Worm (Caenorhabditis elegans) whole organism, mixed stage, embryonic: Measurements from ENCODE around the gene Y94H6A.7.

Experiments used
- M03D4.4 ChIP-seq: sonication (generic microtip); optimal IDR thresholded peaks from 2 replicates; lab custom pipeline; 2017; ENCODE audit warnings: mild to moderate bottlenecking, missing genetic modification characterization, missing compliant biosample characterization
- bed-3 ChIP-seq: fragments of 200-800 bp; sonication (Bioruptor generic); optimal IDR thresholded peaks from 3 replicates; lab custom pipeline; 2018; ENCODE audit warnings: mild to moderate bottlenecking, missing genetic modification characterization, moderate library complexity, missing compliant biosample characterization
- blmp-1 ChIP-seq: fragments of 150-350 bp; optimal IDR thresholded peaks from 2 replicates; lab custom pipeline; 2014; ENCODE audit warnings: missing biosample characterization, missing genetic modification characterization
- ceh-39 ChIP-seq: fragments of 150-350 bp; optimal IDR thresholded peaks from 2 replicates; lab custom pipeline; 2014; ENCODE audit warnings: missing biosample characterization, missing genetic modification characterization
- ceh-43 ChIP-seq: fragments of 200-800 bp; sonication (Bioruptor generic); optimal IDR thresholded peaks from 2 replicates; lab custom pipeline; 2018; ENCODE audit warnings: mild to moderate bottlenecking, missing genetic modification characterization, moderate library complexity, missing compliant biosample characterization
- ceh-83 ChIP-seq: fragments of 200-800 bp; sonication (Bioruptor generic); optimal IDR thresholded peaks from 2 replicates; lab custom pipeline; 2018; ENCODE audit warnings: mild to moderate bottlenecking, missing genetic modification characterization, missing compliant biosample characterization
- ces-1 ChIP-seq: fragments of 150-350 bp; optimal IDR thresholded peaks from 2 replicates; lab custom pipeline; 2014; ENCODE audit warnings: missing biosample characterization, missing genetic modification reagents, missing genetic modification characterization
- cnd-1 ChIP-seq: fragments of 200-800 bp; sonication (Bioruptor generic); optimal IDR thresholded peaks from 2 replicates; lab custom pipeline; 2018; ENCODE audit warnings: mild to moderate bottlenecking, missing genetic modification characterization, missing compliant biosample characterization
- drap-1 ChIP-seq: fragments of 200-800 bp; sonication (Bioruptor generic); optimal IDR thresholded peaks from 3 replicates; lab custom pipeline; 2018; ENCODE audit warnings: mild to moderate bottlenecking, missing genetic modification characterization, missing compliant biosample characterization
- elt-1 ChIP-seq: sonication (generic microtip); optimal IDR thresholded peaks from 2 replicates; lab custom pipeline; 2017; ENCODE audit warnings: missing genetic modification characterization, mild to moderate bottlenecking, missing compliant biosample characterization, antibody characterized with exemption, moderate library complexity, borderline replicate concordance; ENCODE audit not compliant: insufficient read depth
- elt-3 ChIP-seq: fragments of 150-350 bp; optimal IDR thresholded peaks from 2 replicates; lab custom pipeline; 2014; ENCODE audit warnings: missing biosample characterization, missing genetic modification characterization
- flh-1 ChIP-seq: fragments of 200-800 bp; sonication (Bioruptor generic); optimal IDR thresholded peaks from 2 replicates; lab custom pipeline; 2018; ENCODE audit warnings: mild to moderate bottlenecking, missing genetic modification characterization, moderate library complexity, missing compliant biosample characterization
- ham-2 ChIP-seq: fragments of 200-800 bp; sonication (Bioruptor generic); optimal IDR thresholded peaks from 2 replicates; lab custom pipeline; 2018; ENCODE audit warnings: mild to moderate bottlenecking, missing genetic modification characterization, missing compliant biosample characterization
- hlh-1 ChIP-seq: fragments of 150-350 bp; optimal IDR thresholded peaks from 2 replicates; lab custom pipeline; 2014; ENCODE audit warnings: missing biosample characterization, missing genetic modification reagents, missing genetic modification characterization
- lin-13 ChIP-seq: fragments of 150-350 bp; optimal IDR thresholded peaks from 2 replicates; lab custom pipeline; 2014; ENCODE audit warnings: missing biosample characterization, missing genetic modification characterization
- lin-32 ChIP-seq: fragments of 200-800 bp; sonication (Bioruptor generic); optimal IDR thresholded peaks from 2 replicates; lab custom pipeline; 2018; ENCODE audit warnings: mild to moderate bottlenecking, missing genetic modification characterization, missing compliant biosample characterization
- lsy-2 ChIP-seq: fragments of 150-350 bp; optimal IDR thresholded peaks from 2 replicates; lab custom pipeline; 2014; ENCODE audit warnings: missing biosample characterization, missing genetic modification characterization
- mab-5 ChIP-seq: fragments of 150-350 bp; optimal IDR thresholded peaks from 2 replicates; lab custom pipeline; 2014; ENCODE audit warnings: missing biosample characterization, missing genetic modification characterization
- mep-1 ChIP-seq: fragments of 150-350 bp; optimal IDR thresholded peaks from 2 replicates; lab custom pipeline; 2017; ENCODE audit warnings: missing biosample characterization, missing genetic modification reagents, missing genetic modification characterization, inconsistent platforms
- mls-2 ChIP-seq: sonication (generic microtip); optimal IDR thresholded peaks from 2 replicates; lab custom pipeline; 2016; ENCODE audit warnings: mild to moderate bottlenecking, missing genetic modification characterization, moderate library complexity, missing compliant biosample characterization
- nhr-12 ChIP-seq: fragments of 150-350 bp; optimal IDR thresholded peaks from 2 replicates; lab custom pipeline; 2014; ENCODE audit warnings: missing biosample characterization, missing genetic modification characterization
- nhr-2 ChIP-seq: fragments of 150-350 bp; optimal IDR thresholded peaks from 2 replicates; lab custom pipeline; 2014; ENCODE audit warnings: missing biosample characterization, missing genetic modification characterization
- nhr-237 ChIP-seq: fragments of 150-350 bp; optimal IDR thresholded peaks from 2 replicates; lab custom pipeline; 2014; ENCODE audit warnings: missing biosample characterization, missing genetic modification characterization
- nhr-28 ChIP-seq: fragments of 150-350 bp; optimal IDR thresholded peaks from 2 replicates; lab custom pipeline; 2014; ENCODE audit warnings: missing biosample characterization, missing genetic modification characterization
- nhr-76 ChIP-seq: sonication (generic microtip); optimal IDR thresholded peaks from 2 replicates; lab custom pipeline; 2017; ENCODE audit warnings: missing biosample characterization, missing genetic modification characterization
- pha-4 ChIP-seq: fragments of 150-350 bp; optimal IDR thresholded peaks from 2 replicates; lab custom pipeline; 2018; ENCODE audit warnings: missing biosample characterization, missing genetic modification reagents, missing genetic modification characterization
- sem-2 ChIP-seq: fragments of 200-800 bp; sonication (Bioruptor generic); optimal IDR thresholded peaks from 2 replicates; lab custom pipeline; 2018; ENCODE audit warnings: mild to moderate bottlenecking, missing genetic modification characterization, missing compliant biosample characterization
- snpc-4 ChIP-seq: fragments of 150-350 bp; optimal IDR thresholded peaks from 2 replicates; lab custom pipeline; 2014; ENCODE audit warnings: missing biosample characterization, missing genetic modification characterization
- sptf-1 ChIP-seq: sonication (generic microtip); optimal IDR thresholded peaks from 2 replicates; lab custom pipeline; 2017; ENCODE audit warnings: mild to moderate bottlenecking, missing genetic modification characterization, moderate library complexity, missing compliant biosample characterization
- tbx-8 ChIP-seq: fragments of 200-800 bp; sonication (Bioruptor generic); optimal IDR thresholded peaks from 2 replicates; lab custom pipeline; 2018; ENCODE audit warnings: mild to moderate bottlenecking, missing genetic modification characterization, moderate library complexity, missing compliant biosample characterization
- unc-120 ChIP-seq: sonication (generic microtip); optimal IDR thresholded peaks from 2 replicates; lab custom pipeline; 2017; ENCODE audit warnings: missing genetic modification characterization, missing compliant biosample characterization; ENCODE audit not compliant: poor library complexity, severe bottlenecking
- unc-39 ChIP-seq: fragments of 150-350 bp; optimal IDR thresholded peaks from 2 replicates; lab custom pipeline; 2014; ENCODE audit warnings: missing biosample characterization, missing genetic modification characterization
- unc-62 ChIP-seq: fragments of 150-350 bp; optimal IDR thresholded peaks from 2 replicates; lab custom pipeline; 2014; ENCODE audit warnings: missing biosample characterization, missing genetic modification reagents, missing genetic modification characterization
- zip-8 ChIP-seq: fragments of 150-350 bp; optimal IDR thresholded peaks from 2 replicates; lab custom pipeline; 2014; ENCODE audit warnings: missing biosample characterization, missing genetic modification characterization
- ztf-11 ChIP-seq: fragments of 150-350 bp; optimal IDR thresholded peaks from 2 replicates; lab custom pipeline; 2014; ENCODE audit warnings: missing biosample characterization, missing genetic modification characterization

Gene Y94H6A.7

DNA sequence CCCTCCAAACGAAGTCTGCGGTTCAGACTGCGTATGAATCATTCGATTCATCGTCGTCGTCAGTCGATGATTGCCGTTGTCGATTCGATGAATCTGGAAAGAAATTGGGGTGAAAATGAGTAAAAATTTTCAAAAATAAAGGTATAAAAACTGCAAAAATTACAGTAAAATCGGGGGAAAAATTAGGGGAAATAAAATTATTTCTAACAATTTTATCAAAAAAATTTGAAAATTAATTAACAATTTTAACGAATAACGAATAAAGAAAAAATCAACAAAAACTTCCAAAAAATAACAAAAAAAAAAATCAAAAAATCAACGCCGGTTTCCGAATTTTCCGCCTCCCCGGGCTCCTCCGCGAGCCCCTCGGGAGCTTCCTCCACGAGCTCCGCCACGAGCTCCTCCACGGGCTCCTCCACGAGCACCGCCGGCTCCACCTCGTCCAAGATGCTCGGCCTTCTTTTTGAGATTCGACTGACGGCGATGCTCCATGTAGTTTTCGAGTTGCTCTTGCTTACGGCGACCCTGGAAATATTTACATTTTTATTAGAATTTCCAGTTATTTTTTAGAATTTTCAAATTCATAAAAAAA lies 27.6 kb downstream of the Y94H6A.7 start, which contains the start of gene egrh-3:
TSS of gene egrh-3 (minus strand) at position 51 of the 592 bp plus-strand sequence.
- no peak for TF ChIP-seq nhr-2
- TF ChIP-seq ztf-11 (tag; lab: Kevin White, UChicago), result no peak
- no peak for TF ChIP-seq mep-1 (tag; lab: Kevin White, UChicago)
- TF ChIP-seq, all 35 proteins: peak for 0

DNA sequence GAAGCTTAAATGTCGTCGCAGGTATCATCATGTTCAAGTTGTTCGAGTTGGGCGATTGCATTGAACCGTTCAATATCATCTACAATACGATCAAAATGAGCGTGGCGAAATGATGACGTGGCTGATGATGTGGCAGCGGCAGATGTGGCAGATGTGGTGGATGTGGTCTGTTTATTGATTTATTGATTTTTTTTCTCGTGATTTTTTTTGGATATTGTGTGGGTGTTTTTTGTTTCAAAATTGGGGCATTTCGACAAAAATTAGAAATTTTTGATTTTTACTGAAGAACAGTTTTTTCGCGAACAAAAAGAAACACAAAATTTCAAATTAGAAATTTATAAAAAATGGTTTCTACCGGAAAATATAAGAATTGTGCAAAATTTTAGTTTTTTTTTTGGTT lies 36.1 kb downstream of the Y94H6A.7 start:
- TF ChIP-seq elt-1 (tag; lab: Kevin White, UChicago), result no peak
- no peak for TF ChIP-seq ham-2 (GFP tag; lab: Kevin White, UChicago)
- TF ChIP-seq snpc-4, result no peak
- TF ChIP-seq lin-32 (GFP tag; lab: Kevin White, UChicago), result no peak
- no peak for TF ChIP-seq pha-4
- TF ChIP-seq ces-1, result no peak
- no peak for TF ChIP-seq ceh-83
- no peak for TF ChIP-seq ceh-39 (tag; lab: Kevin White, UChicago)
- TF ChIP-seq, all 35 proteins: peak for 0

DNA sequence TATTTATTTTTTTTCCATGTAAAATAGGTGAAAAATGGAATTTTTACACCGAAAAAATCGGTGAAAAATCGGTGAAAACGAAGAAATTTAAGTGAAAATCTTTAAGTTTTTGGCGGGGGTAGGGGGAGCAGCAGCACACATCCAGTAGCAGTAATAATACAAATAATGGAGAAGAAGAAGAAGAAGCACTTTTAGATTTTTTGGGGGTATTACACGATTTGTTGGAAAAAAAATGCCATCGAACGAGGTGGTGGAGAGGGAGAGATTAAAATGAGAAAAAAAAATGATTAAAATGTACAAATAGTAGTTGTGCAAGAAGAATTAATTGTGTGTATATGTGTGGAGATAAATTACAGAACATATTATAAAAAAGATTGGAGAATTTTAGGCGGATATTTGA lies 38.2 kb downstream of the Y94H6A.7 start:
- TF ChIP-seq bed-3 (GFP tag; lab: Kevin White, UChicago), result no peak
- no peak for TF ChIP-seq drap-1
- no peak for TF ChIP-seq flh-1
- TF ChIP-seq ceh-39 (tag; lab: Kevin White, UChicago), result no peak
- no peak for TF ChIP-seq mep-1 (tag; lab: Kevin White, UChicago)
- TF ChIP-seq lin-32 (GFP tag; lab: Kevin White, UChicago), result no peak
- no peak for TF ChIP-seq nhr-2
- no peak for TF ChIP-seq zip-8 (tag; lab: Kevin White, UChicago)
- TF ChIP-seq nhr-76 (tag; lab: Kevin White, UChicago), result no peak
- TF ChIP-seq ceh-43, result no peak
- no peak for TF ChIP-seq elt-1 (tag; lab: Kevin White, UChicago)
- no peak for TF ChIP-seq snpc-4
- TF ChIP-seq lsy-2 (tag; lab: Kevin White, UChicago), result no peak
- no peak for TF ChIP-seq nhr-28 (tag; lab: Kevin White, UChicago)

DNA sequence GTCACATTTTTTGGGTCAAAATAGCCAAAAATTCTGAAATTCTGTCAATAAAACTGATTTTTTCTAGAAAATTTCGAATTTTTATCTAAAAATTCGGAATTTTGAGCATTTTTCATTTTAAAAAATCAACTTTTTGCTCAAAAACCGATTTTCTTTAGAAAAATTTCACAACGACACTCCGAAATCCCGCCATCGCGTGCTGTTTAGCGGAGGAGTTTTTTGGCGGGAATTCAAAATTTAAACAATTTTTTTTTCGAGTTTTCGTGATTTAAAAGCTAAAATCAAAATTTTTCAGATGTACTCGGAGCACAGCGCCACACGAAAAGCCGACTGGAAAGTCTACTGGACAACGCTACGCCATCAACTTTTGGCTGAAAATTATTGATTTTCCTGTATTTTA lies 38.7 kb downstream of the Y94H6A.7 start:
- no peak for TF ChIP-seq lsy-2 (tag; lab: Kevin White, UChicago)
- no peak for TF ChIP-seq M03D4.4 (tag; lab: Kevin White, UChicago)
- TF ChIP-seq flh-1, result no peak
- TF ChIP-seq sem-2 (GFP tag; lab: Kevin White, UChicago), result no peak
- no peak for TF ChIP-seq blmp-1 (tag; lab: Kevin White, UChicago)
- no peak for TF ChIP-seq elt-3
- no peak for TF ChIP-seq mep-1 (tag; lab: Kevin White, UChicago)
- no peak for TF ChIP-seq nhr-12 (tag; lab: Kevin White, UChicago)

DNA sequence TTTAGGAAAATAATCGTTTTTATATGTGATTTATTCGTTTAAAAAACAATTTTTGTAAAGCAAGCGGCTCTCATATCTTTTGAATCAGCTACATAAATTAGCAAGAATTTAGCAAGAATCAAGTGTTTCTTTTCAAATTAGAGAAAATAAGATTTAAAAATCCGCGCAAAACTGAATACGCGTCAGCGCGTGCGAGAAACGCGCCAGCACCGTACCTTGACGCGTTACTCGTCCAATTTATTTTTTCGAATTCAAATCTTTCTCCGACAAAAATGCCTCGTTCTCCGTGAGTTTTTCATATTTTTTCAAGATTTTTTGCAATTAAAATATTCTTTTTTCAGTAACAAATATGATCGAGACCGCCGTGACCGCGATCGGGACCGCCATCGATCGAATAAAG lies 40.1 kb downstream of the Y94H6A.7 start, which contains the start of gene Y94H6A.3:
TSS of gene Y94H6A.3 (plus strand) at position 232 of the 400 bp plus-strand sequence.
- peak; percentile 4 for TF ChIP-seq unc-62 (GFP tag; lab: Kevin White, UChicago)
- peak; percentile 96 for TF ChIP-seq lin-13 (tag; lab: Kevin White, UChicago)
- TF ChIP-seq zip-8 (tag; lab: Kevin White, UChicago), result no peak
- TF ChIP-seq mep-1 (tag; lab: Kevin White, UChicago), result peak; percentile 92
- no peak for TF ChIP-seq unc-39 (tag; lab: Kevin White, UChicago)
- peak; percentile 43 for TF ChIP-seq hlh-1
- TF ChIP-seq sem-2 (GFP tag; lab: Kevin White, UChicago), result no peak
- TF ChIP-seq nhr-28 (tag; lab: Kevin White, UChicago), result no peak
- TF ChIP-seq tbx-8 (GFP tag; lab: Kevin White, UChicago), result no peak
- peak; percentile 73 for TF ChIP-seq nhr-237
- TF ChIP-seq nhr-76 (tag; lab: Kevin White, UChicago), result no peak
- no peak for TF ChIP-seq elt-3
- TF ChIP-seq M03D4.4 (tag; lab: Kevin White, UChicago), result no peak
- no peak for TF ChIP-seq ceh-83
- TF ChIP-seq lin-32 (GFP tag; lab: Kevin White, UChicago), result no peak
- no peak for TF ChIP-seq mls-2 (tag; lab: Kevin White, UChicago)
- peak; percentile 78 for TF ChIP-seq ces-1
- TF ChIP-seq ceh-39 (tag; lab: Kevin White, UChicago), result peak; percentile 4
- no peak for TF ChIP-seq drap-1
- TF ChIP-seq lsy-2 (tag; lab: Kevin White, UChicago), result peak; percentile 83
- peak; percentile 88 for TF ChIP-seq pha-4
- TF ChIP-seq mab-5, result no peak
- peak; percentile 12 for TF ChIP-seq nhr-2
- peak; percentile 9 for TF ChIP-seq sptf-1 (tag; lab: Kevin White, UChicago)
- no peak for TF ChIP-seq unc-120 (tag; lab: Kevin White, UChicago)
- TF ChIP-seq bed-3 (GFP tag; lab: Kevin White, UChicago), result no peak
- TF ChIP-seq elt-1 (tag; lab: Kevin White, UChicago), result no peak
- TF ChIP-seq blmp-1 (tag; lab: Kevin White, UChicago), result no peak
- peak; percentile 37 for TF ChIP-seq cnd-1 (tag; lab: Kevin White, UChicago)
- TF ChIP-seq nhr-12 (tag; lab: Kevin White, UChicago), result no peak
- no peak for TF ChIP-seq ztf-11 (tag; lab: Kevin White, UChicago)
- no peak for TF ChIP-seq flh-1
- no peak for TF ChIP-seq ceh-43
- TF ChIP-seq snpc-4, result no peak
- TF ChIP-seq ham-2 (GFP tag; lab: Kevin White, UChicago), result no peak
